Fruit fly (Drosophila melanogaster) whole organism, embryonic: Measurements from ENCODE around the gene bin.

ENCODE experiments used
- Atf-2 ChIP-seq: fragments of 200-800 bp; sonication (Bioruptor generic); optimal IDR thresholded peaks from 2 replicates; lab custom pipeline; 2016; ENCODE audit warnings: missing biosample characterization, missing genetic modification characterization
- CG10366 ChIP-seq: fragments of 200-800 bp; sonication (Bioruptor generic); IDR thresholded peaks from 2 replicates; pipeline ENCODE4 v1.3.6; 2022; ENCODE audit warnings: missing biosample characterization, missing genetic modification characterization
- CG11085 ChIP-seq: fragments of 200-800 bp; sonication (Bioruptor generic); IDR thresholded peaks from 2 replicates; pipeline ENCODE4 v1.3.6; 2022; ENCODE audit warnings: missing biosample characterization, missing genetic modification characterization
- CG11093 ChIP-seq: fragments of 200-800 bp; sonication (Bioruptor generic); IDR thresholded peaks from 3 replicates; pipeline ENCODE4 v1.3.6; 2022; ENCODE audit warnings: missing biosample characterization, missing genetic modification characterization
- CG12744 ChIP-seq: fragments of 200-800 bp; sonication (Bioruptor generic); optimal IDR thresholded peaks from 2 replicates; lab custom pipeline; 2016; ENCODE audit warnings: missing biosample characterization, missing genetic modification characterization
- CG13424 ChIP-seq: fragments of 200-800 bp; sonication (Bioruptor generic); optimal IDR thresholded peaks from 2 replicates; lab custom pipeline; 2019; ENCODE audit warnings: missing biosample characterization, mild to moderate bottlenecking, missing genetic modification characterization, moderate library complexity
- CG13775 ChIP-seq: fragments of 200-800 bp; sonication (Bioruptor generic); optimal IDR thresholded peaks from 3 replicates; lab custom pipeline; 2017; ENCODE audit warnings: missing biosample characterization, mild to moderate bottlenecking, missing genetic modification characterization
- CG14965 ChIP-seq: fragments of 200-800 bp; sonication (Bioruptor generic); optimal IDR thresholded peaks from 2 replicates; lab custom pipeline; 2016; ENCODE audit warnings: missing biosample characterization, missing genetic modification characterization, borderline replicate concordance
- CG16779 ChIP-seq: fragments of 200-800 bp; sonication (Bioruptor generic); IDR thresholded peaks from 2 replicates; pipeline ENCODE4 v1.3.6; 2022; ENCODE audit warnings: missing biosample characterization, missing genetic modification characterization
- CG17612 ChIP-seq: fragments of 200-800 bp; sonication (Bioruptor generic); IDR thresholded peaks from 2 replicates; pipeline ENCODE4 v1.3.6; 2022; ENCODE audit warnings: missing biosample characterization, missing genetic modification characterization
- CG3065 ChIP-seq: fragments of 200-800 bp; sonication (Bioruptor generic); optimal IDR thresholded peaks from 2 replicates; lab custom pipeline; 2016; ENCODE audit warnings: missing biosample characterization, missing genetic modification characterization
- CG3163 ChIP-seq: fragments of 200-800 bp; sonication (Bioruptor generic); optimal IDR thresholded peaks from 3 replicates; lab custom pipeline; 2016; ENCODE audit warnings: missing biosample characterization, missing genetic modification characterization
- CG4730 ChIP-seq: fragments of 200-800 bp; sonication (Bioruptor generic); IDR thresholded peaks from 2 replicates; pipeline ENCODE4 v1.3.6; 2022; ENCODE audit warnings: missing biosample characterization, missing genetic modification characterization
- CG8281 ChIP-seq: fragments of 200-800 bp; sonication (Bioruptor generic); optimal IDR thresholded peaks from 2 replicates; lab custom pipeline; 2018; ENCODE audit warnings: missing biosample characterization, mild to moderate bottlenecking, missing genetic modification characterization, moderate library complexity
- CoRest ChIP-seq: fragments of 200-800 bp; sonication (Bioruptor generic); optimal IDR thresholded peaks from 3 replicates; lab custom pipeline; 2018; ENCODE audit warnings: missing biosample characterization, mild to moderate bottlenecking, missing genetic modification characterization, moderate library complexity
- Dad ChIP-seq: fragments of 200-800 bp; sonication (Bioruptor generic); optimal IDR thresholded peaks from 3 replicates; lab custom pipeline; 2016; ENCODE audit warnings: missing biosample characterization, missing genetic modification characterization
- Gsc ChIP-seq: fragments of 200-800 bp; sonication (Bioruptor generic); IDR thresholded peaks from 2 replicates; pipeline ENCODE4 v1.3.6; 2022; ENCODE audit warnings: missing biosample characterization, missing genetic modification characterization
- Gug ChIP-seq: fragments of 200-800 bp; sonication (Bioruptor generic); IDR thresholded peaks from 4 replicates; pipeline ENCODE4 v1.3.6; 2022; ENCODE audit warnings: missing biosample characterization, missing genetic modification characterization
- Hand ChIP-seq: fragments of 200-800 bp; sonication (Bioruptor generic); optimal IDR thresholded peaks from 2 replicates; lab custom pipeline; 2017; ENCODE audit warnings: mild to moderate bottlenecking, missing biosample characterization, missing genetic modification reagents, missing genetic modification characterization
- Hr78 ChIP-seq, 2 experiments: fragments of 200-800 bp in 1 of 2; fragments of >200 bp in 1 of 2; sonication (Bioruptor generic) in 1 of 2; optimal IDR thresholded peaks; 2 replicates each; lab custom pipeline; 2017 to 2019; ENCODE audit warnings: missing biosample characterization in 2 of 2, missing genetic modification characterization in 2 of 2, mild to moderate bottlenecking in 1 of 2, moderate library complexity in 1 of 2
- Hsf ChIP-seq: fragments of 200-800 bp; sonication (Bioruptor generic); optimal IDR thresholded peaks from 3 replicates; lab custom pipeline; 2016; ENCODE audit warnings: missing biosample characterization, missing genetic modification characterization
- MESR4 ChIP-seq: fragments of 200-800 bp; sonication (Bioruptor generic); optimal IDR thresholded peaks from 2 replicates; lab custom pipeline; 2018; ENCODE audit warnings: missing biosample characterization, mild to moderate bottlenecking, missing genetic modification characterization, moderate library complexity
- MTF-1 ChIP-seq: fragments of 200-800 bp; sonication (Bioruptor generic); optimal IDR thresholded peaks from 2 replicates; lab custom pipeline; 2018; ENCODE audit warnings: missing biosample characterization, mild to moderate bottlenecking, missing genetic modification characterization, borderline replicate concordance
- Mes4 ChIP-seq: fragments of 200-800 bp; sonication (Bioruptor generic); optimal IDR thresholded peaks from 2 replicates; lab custom pipeline; 2016; ENCODE audit warnings: missing biosample characterization, missing genetic modification characterization
- Nf-YB ChIP-seq: fragments of 200-800 bp; sonication (Bioruptor generic); optimal IDR thresholded peaks from 3 replicates; lab custom pipeline; 2019; ENCODE audit warnings: missing biosample characterization, mild to moderate bottlenecking, missing genetic modification characterization, moderate library complexity
- Poxn ChIP-seq: fragments of 200-800 bp; sonication (Bioruptor generic); IDR thresholded peaks from 2 replicates; pipeline ENCODE4 v1.3.6; 2022; ENCODE audit warnings: missing biosample characterization, missing genetic modification characterization
- Ravus ChIP-seq: fragments of 200-800 bp; sonication (Bioruptor generic); IDR thresholded peaks from 2 replicates; pipeline ENCODE4 v1.3.6; 2022; ENCODE audit warnings: missing biosample characterization, missing genetic modification characterization
- TFAM ChIP-seq: fragments of 200-800 bp; sonication (Bioruptor generic); optimal IDR thresholded peaks from 2 replicates; lab custom pipeline; 2017; ENCODE audit warnings: missing biosample characterization, missing genetic modification characterization, inconsistent platforms
- Xrp1 ChIP-seq: fragments of 200-800 bp; sonication (Bioruptor generic); IDR thresholded peaks from 2 replicates; pipeline ENCODE4 v1.3.6; 2022; ENCODE audit warnings: missing biosample characterization, missing genetic modification characterization
- abd-A ChIP-seq: fragments of 200-800 bp; sonication (Bioruptor generic); optimal IDR thresholded peaks from 3 replicates; lab custom pipeline; 2019; ENCODE audit warnings: missing biosample characterization, mild to moderate bottlenecking, missing genetic modification characterization, moderate library complexity
- bigmax ChIP-seq: fragments of 200-800 bp; sonication (Bioruptor generic); optimal IDR thresholded peaks from 2 replicates; lab custom pipeline; 2018; ENCODE audit warnings: missing biosample characterization, mild to moderate bottlenecking, missing genetic modification characterization
- bsh ChIP-seq, 2 experiments: fragments of 200-800 bp; sonication (Bioruptor generic); optimal IDR thresholded peaks; 2 replicates each; lab custom pipeline; 2017 to 2018; ENCODE audit warnings: mild to moderate bottlenecking in 2 of 2, missing biosample characterization in 2 of 2, missing genetic modification characterization in 2 of 2, moderate library complexity in 1 of 2
- btn ChIP-seq: fragments of 200-800 bp; sonication (Bioruptor generic); optimal IDR thresholded peaks from 2 replicates; lab custom pipeline; 2016; ENCODE audit warnings: missing biosample characterization, missing genetic modification characterization
- en ChIP-seq: fragments of 200-800 bp; sonication (Bioruptor generic); optimal IDR thresholded peaks from 2 replicates; lab custom pipeline; 2016; ENCODE audit warnings: missing biosample characterization, missing genetic modification characterization
- esg ChIP-seq: fragments of 200-800 bp; sonication (Bioruptor generic); conservative IDR thresholded peaks from 2 replicates; pipeline ENCODE4 v1.3.6; 2022; ENCODE audit warnings: missing biosample characterization, missing genetic modification characterization
- eve ChIP-seq, 2 experiments: fragments of >200 bp; optimal IDR thresholded peaks; 2 replicates each; lab custom pipeline; 2017; ENCODE audit warnings: missing biosample characterization in 2 of 2, missing genetic modification characterization in 2 of 2
- gfzf ChIP-seq: fragments of 200-800 bp; sonication (Bioruptor generic); optimal IDR thresholded peaks from 2 replicates; lab custom pipeline; 2016; ENCODE audit warnings: missing biosample characterization, mild to moderate bottlenecking, missing genetic modification characterization, moderate library complexity
- gsb ChIP-seq: fragments of 200-800 bp; sonication (Bioruptor generic); IDR thresholded peaks from 2 replicates; pipeline ENCODE4 v1.3.6; 2022; ENCODE audit warnings: missing biosample characterization, missing genetic modification characterization
- gt ChIP-seq: fragments of 200-800 bp; sonication (Bioruptor generic); IDR thresholded peaks from 2 replicates; pipeline ENCODE4 v1.3.6; 2022; ENCODE audit warnings: missing biosample characterization, missing genetic modification characterization
- jigr1 ChIP-seq: fragments of 200-800 bp; sonication (Bioruptor generic); IDR thresholded peaks from 3 replicates; pipeline ENCODE4 v1.3.6; 2022; ENCODE audit warnings: missing biosample characterization, missing genetic modification characterization
- mam ChIP-seq: fragments of 200-800 bp; sonication (Bioruptor generic); optimal IDR thresholded peaks from 3 replicates; lab custom pipeline; 2016; ENCODE audit warnings: missing biosample characterization, missing genetic modification characterization
- nmo ChIP-seq: fragments of 200-800 bp; sonication (Bioruptor generic); optimal IDR thresholded peaks from 2 replicates; lab custom pipeline; 2018; ENCODE audit warnings: missing biosample characterization, mild to moderate bottlenecking, missing genetic modification characterization, moderate library complexity
- pho ChIP-seq: fragments of 200-800 bp; sonication (Bioruptor generic); optimal IDR thresholded peaks from 2 replicates; lab custom pipeline; 2016; ENCODE audit warnings: missing biosample characterization, missing genetic modification characterization
- ro ChIP-seq: fragments of 200-800 bp; sonication (Bioruptor generic); IDR thresholded peaks from 2 replicates; pipeline ENCODE4 v1.3.6; 2022; ENCODE audit warnings: missing biosample characterization, missing genetic modification characterization
- sens-2 ChIP-seq: fragments of 200-800 bp; sonication (Bioruptor generic); IDR thresholded peaks from 2 replicates; pipeline ENCODE4 v1.3.6; 2022; ENCODE audit warnings: missing biosample characterization, missing genetic modification characterization
- slou ChIP-seq: fragments of 200-800 bp; sonication (Bioruptor generic); optimal IDR thresholded peaks from 3 replicates; lab custom pipeline; 2016; ENCODE audit warnings: missing biosample characterization, missing genetic modification characterization
- so ChIP-seq: fragments of 200-800 bp; sonication (Bioruptor generic); IDR thresholded peaks from 3 replicates; pipeline ENCODE4 v1.3.6; 2022; ENCODE audit warnings: missing biosample characterization, missing genetic modification characterization
- tna ChIP-seq: fragments of 200-800 bp; sonication (Bioruptor generic); IDR thresholded peaks from 2 replicates; pipeline ENCODE4 v1.3.6; 2022; ENCODE audit warnings: missing biosample characterization, missing genetic modification characterization; ENCODE audit not compliant: partially characterized antibody
- twi ChIP-seq: fragments of 200-800 bp; optimal IDR thresholded peaks from 2 replicates; lab custom pipeline; 2019; ENCODE audit warnings: missing biosample characterization, mild to moderate bottlenecking, missing genetic modification characterization, moderate library complexity
- zfh2 ChIP-seq: fragments of 200-800 bp; sonication (Bioruptor generic); optimal IDR thresholded peaks from 2 replicates; lab custom pipeline; 2016; ENCODE audit warnings: missing biosample characterization, missing genetic modification characterization

bin gene

DNA sequence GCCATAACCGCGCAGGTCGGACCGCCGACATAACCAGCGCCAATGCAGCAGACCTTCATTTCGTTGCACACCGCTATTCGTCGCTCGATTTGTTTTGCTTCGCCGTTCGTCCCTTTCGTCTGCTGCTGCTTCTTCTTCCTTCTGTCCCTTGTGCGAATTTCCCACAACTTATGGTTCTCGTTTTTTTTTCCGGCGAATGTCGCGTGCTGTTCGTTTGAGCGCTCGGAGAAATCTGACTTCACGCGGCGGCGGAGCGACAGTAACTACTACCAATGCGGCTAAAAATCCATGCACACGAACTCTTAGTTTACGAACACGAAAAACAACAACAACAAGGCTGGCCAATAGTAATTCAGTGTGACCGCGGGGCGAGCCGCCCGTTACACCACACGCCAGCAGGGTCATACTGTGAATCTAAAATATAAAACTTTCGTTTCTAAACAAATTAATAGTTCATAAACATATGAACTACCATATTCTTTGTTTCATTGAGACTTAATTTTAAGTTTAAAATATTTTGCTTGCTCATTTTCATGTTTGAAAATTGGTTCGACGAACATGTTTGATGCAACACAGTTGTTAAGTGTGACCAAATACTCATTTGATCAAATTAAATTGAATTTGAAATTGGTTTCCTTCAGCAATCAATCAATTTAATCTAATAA is 25.8 kb upstream of the bin start, which contains the start of gene sgl (continued):
- TF ChIP-seq Dad (GFP tag; lab: Kevin White, UChicago), result peak; percentile 21
- TF ChIP-seq CG3163, result peak; percentile 66
- TF ChIP-seq CG13424 (tag; lab: Kevin White, UChicago), result no peak
- no peak for TF ChIP-seq gt (GFP tag; lab: Robert Waterston, UW)
- TF ChIP-seq CG13775 (GFP tag; lab: Kevin White, UChicago), result peak; percentile 0
- TF ChIP-seq MTF-1 (GFP tag; lab: Kevin White, UChicago), result peak; percentile 56
- no peak for TF ChIP-seq eve (GFP tag; optimal IDR thresholded peaks at IDR 0.05; lab: Kevin White, UChicago)
- no peak for TF ChIP-seq CG17612 (GFP tag; lab: Robert Waterston, UW)
- peak; percentile 29 for TF ChIP-seq CoRest (tag; lab: Kevin White, UChicago)
- no peak for TF ChIP-seq CG11093 (GFP tag; lab: Robert Waterston, UW)
- TF ChIP-seq CG10366 (GFP tag; lab: Robert Waterston, UW), result no peak
- peak; percentile 0 for TF ChIP-seq CG12744 (GFP tag; lab: Kevin White, UChicago)
- no peak for TF ChIP-seq CG14965 (GFP tag; lab: Kevin White, UChicago)
- TF ChIP-seq tna (GFP tag; lab: Robert Waterston, UW), result no peak; the same call in 1 of the 2 replicates
- TF ChIP-seq Hr78 (GFP tag; optimal IDR thresholded peaks at IDR 0.05; lab: Kevin White, UChicago), result no peak
- TF ChIP-seq twi (tag; lab: Kevin White, UChicago), result no peak
- TF ChIP-seq btn, result no peak
- TF ChIP-seq ro, result no peak
- no peak for TF ChIP-seq esg
- no peak for TF ChIP-seq Hsf (GFP tag; lab: Kevin White, UChicago)
- TF ChIP-seq Gsc (GFP tag; lab: Robert Waterston, UW), result no peak
- no peak for TF ChIP-seq CG11085 (GFP tag; lab: Robert Waterston, UW)
- TF ChIP-seq gfzf (GFP tag; lab: Kevin White, UChicago), result peak; percentile 95
- no peak for TF ChIP-seq CG3065 (GFP tag; lab: Kevin White, UChicago)
- TF ChIP-seq jigr1, result no peak
- peak; percentile 14; the same call in 1 of the 2 replicates for TF ChIP-seq Xrp1 (GFP tag; lab: Robert Waterston, UW)
- no peak for TF ChIP-seq zfh2
- no peak for TF ChIP-seq CG4730 (GFP tag; lab: Robert Waterston, UW)
- TF ChIP-seq MESR4 (GFP tag; lab: Kevin White, UChicago), result peak; percentile 57
- peak; percentile 99 for TF ChIP-seq Nf-YB
- peak; percentile 20 for TF ChIP-seq bigmax (GFP tag; lab: Kevin White, UChicago)
- no peak for TF ChIP-seq Mes4 (GFP tag; lab: Kevin White, UChicago)
- TF ChIP-seq Ravus (GFP tag; lab: Robert Waterston, UW), result no peak
- TF ChIP-seq pho, result peak; percentile 27
- TF ChIP-seq abd-A, result no peak
- TF ChIP-seq bsh (GFP tag; optimal IDR thresholded peaks at IDR 0.05; lab: Kevin White, UChicago), result no peak
- no peak for TF ChIP-seq Hand (GFP tag; lab: Kevin White, UChicago)
- TF ChIP-seq CG16779 (GFP tag; lab: Robert Waterston, UW), result 0 out of 2 replicates have a peak, but pooled peaks have one; percentile 34
- no peak for TF ChIP-seq gsb
- TF ChIP-seq Atf-2 (GFP tag; lab: Kevin White, UChicago), result no peak
- peak; percentile 54; the same call in 2 of the 4 replicates for TF ChIP-seq Gug (GFP tag; lab: Robert Waterston, UW)
- 0 out of 3 replicates have a peak, but pooled peaks have one; percentile 41 for TF ChIP-seq so (GFP tag; lab: Robert Waterston, UW)
- TF ChIP-seq Poxn (GFP tag; lab: Robert Waterston, UW), result no peak
- TF ChIP-seq CG8281 (tag; lab: Kevin White, UChicago), result no peak
- TF ChIP-seq mam (GFP tag; lab: Kevin White, UChicago), result peak; percentile 14
- TF ChIP-seq TFAM (GFP tag; lab: Kevin White, UChicago), result no peak
- TF ChIP-seq slou, result no peak
- TF ChIP-seq sens-2 (GFP tag; lab: Robert Waterston, UW), result peak; percentile 47
- TF ChIP-seq nmo (GFP tag; lab: Kevin White, UChicago), result peak; percentile 23
- TF ChIP-seq en (GFP tag; lab: Kevin White, UChicago), result no peak
